Fruit fly (Drosophila melanogaster): Measurements from ENCODE around the gene CG13855.

Gene CG13855

dm6 chr3R:22420911-22421310 lies 15.2 kb downstream of the CG13855 start, which contains the start of the genes Nop56 and mats (continued):
- no peak for TF ChIP-seq CG4424 (GFP tag; optimal IDR thresholded peaks at IDR 0.05)
- peak; percentile 45 for TF ChIP-seq CG2712 (tag; optimal IDR thresholded peaks at IDR 0.05)
- TF ChIP-seq sna (GFP tag; IDR thresholded peaks at IDR 0.05; ENCODE audit: partially characterized antibody) = 0 out of 2 replicates have a peak, but pooled peaks have one; percentile 28
- peak; percentile 23; the same call in 1 of the 2 replicates for TF ChIP-seq E2f2 (GFP tag; IDR thresholded peaks at IDR 0.05)
- no peak for TF ChIP-seq CG10209 (GFP tag; optimal IDR thresholded peaks at IDR 0.05)
- TF ChIP-seq stwl (tag; optimal IDR thresholded peaks at IDR 0.05) = peak; percentile 87
- no peak for TF ChIP-seq CG3281 (GFP tag; optimal IDR thresholded peaks at IDR 0.05)
- no peak for TF ChIP-seq Ets65A (GFP tag)
- peak; percentile 74 for TF ChIP-seq CG14710 (tag; optimal IDR thresholded peaks at IDR 0.05)
- no peak for TF ChIP-seq eyg (GFP tag; optimal IDR thresholded peaks at IDR 0.05)
- no peak for TF ChIP-seq stc (GFP tag; IDR thresholded peaks at IDR 0.05)
- TF ChIP-seq chn (GFP tag; optimal IDR thresholded peaks at IDR 0.05) = no peak
- no peak for TF ChIP-seq chif (GFP tag; optimal IDR thresholded peaks at IDR 0.05)
- TF ChIP-seq CG2199 (GFP tag; IDR thresholded peaks at IDR 0.05) = no peak
- no peak for TF ChIP-seq nerfin-2 (GFP tag; IDR thresholded peaks at IDR 0.05; ENCODE audit: partially characterized antibody)
- TF ChIP-seq NfI (GFP tag; optimal IDR thresholded peaks at IDR 0.05) = peak; percentile 21
- TF ChIP-seq tin (GFP tag; optimal IDR thresholded peaks at IDR 0.05) = no peak
- TF ChIP-seq CG6254 (GFP tag; optimal IDR thresholded peaks at IDR 0.05) = no peak
- peak; percentile 98 for TF ChIP-seq dm (GFP tag; optimal IDR thresholded peaks at IDR 0.05)
- no peak for TF ChIP-seq sim (GFP tag; IDR thresholded peaks at IDR 0.05)
- peak; percentile 40 for TF ChIP-seq CG3995 (GFP tag; optimal IDR thresholded peaks at IDR 0.05)
- no peak for TF ChIP-seq al (GFP tag; IDR thresholded peaks at IDR 0.05)
- TF ChIP-seq Tbp (GFP tag; optimal IDR thresholded peaks at IDR 0.05) = peak; percentile 40
- no peak for TF ChIP-seq peb (GFP tag; IDR thresholded peaks at IDR 0.05)
- TF ChIP-seq CG3065 (GFP tag; optimal IDR thresholded peaks at IDR 0.05) = no peak
- no peak for TF ChIP-seq seq (GFP tag; IDR thresholded peaks at IDR 0.05)
- TF ChIP-seq B-H2 (GFP tag; optimal IDR thresholded peaks at IDR 0.05) = peak; percentile 63
- no peak for TF ChIP-seq CG16815 (GFP tag; optimal IDR thresholded peaks at IDR 0.05)
- TF ChIP-seq schlank (tag; optimal IDR thresholded peaks at IDR 0.05) = no peak
- no peak for TF ChIP-seq CG14441 (GFP tag; IDR thresholded peaks at IDR 0.05)
- TF ChIP-seq CG17568 (GFP tag; optimal IDR thresholded peaks at IDR 0.05) = no peak
- TF ChIP-seq CG3163 (GFP tag; optimal IDR thresholded peaks at IDR 0.05) = no peak
- TF ChIP-seq lilli (GFP tag; optimal IDR thresholded peaks at IDR 0.05) = no peak
- TF ChIP-seq Aef1 (GFP tag; IDR thresholded peaks at IDR 0.05) = no peak
- TF ChIP-seq CG12219 (GFP tag; optimal IDR thresholded peaks at IDR 0.05) = no peak
- TF ChIP-seq CG5180 (GFP tag; optimal IDR thresholded peaks at IDR 0.05) = peak; percentile 64
- TF ChIP-seq Dp (GFP tag; optimal IDR thresholded peaks at IDR 0.05) = peak; percentile 31
- TF ChIP-seq fru (optimal IDR thresholded peaks at IDR 0.05) = no peak
- TF ChIP-seq pb (GFP tag; optimal IDR thresholded peaks at IDR 0.05) = no peak
- TF ChIP-seq mld (GFP tag; IDR thresholded peaks at IDR 0.05; ENCODE audit: partially characterized antibody) = no peak
- no peak for TF ChIP-seq CG2120 (GFP tag; optimal IDR thresholded peaks at IDR 0.05)
- TF ChIP-seq Mad (GFP tag; optimal IDR thresholded peaks at IDR 0.05) = peak; percentile 22
- TF ChIP-seq CG11696 (GFP tag; IDR thresholded peaks at IDR 0.05) = no peak
- TF ChIP-seq CG6689 (GFP tag; IDR thresholded peaks at IDR 0.05) = no peak
- TF ChIP-seq fd3F (GFP tag; optimal IDR thresholded peaks at IDR 0.05) = no peak
- TF ChIP-seq Usf (GFP tag; optimal IDR thresholded peaks at IDR 0.05) = peak; percentile 6
- TF ChIP-seq CG6175 (GFP tag; IDR thresholded peaks at IDR 0.05) = no peak
- TF ChIP-seq cg (GFP tag; optimal IDR thresholded peaks at IDR 0.05) = peak; percentile 73
- no peak for TF ChIP-seq CG31224 (GFP tag; IDR thresholded peaks at IDR 0.05)
- no peak for TF ChIP-seq Spps (tag; optimal IDR thresholded peaks at IDR 0.05)
- peak; percentile 25 for TF ChIP-seq CG15601 (tag; optimal IDR thresholded peaks at IDR 0.05)
- no peak for TF ChIP-seq fu2 (GFP tag; optimal IDR thresholded peaks at IDR 0.05)
- no peak for TF ChIP-seq CG2129 (GFP tag; IDR thresholded peaks at IDR 0.05; ENCODE audit: partially characterized antibody)
